Fruit fly (Drosophila melanogaster) whole organism, adult: ENCODE data around the gene ABCB7.

Experiments used
- CG11617 ChIP-seq: fragments of 200-800 bp; sonication (Bioruptor generic); optimal IDR thresholded peaks from 2 replicates; lab custom pipeline; 2017; ENCODE audit warnings: mild to moderate bottlenecking, missing biosample characterization, missing genetic modification reagents, missing genetic modification characterization
- CG12768 ChIP-seq: fragments of 200-800 bp; sonication (Bioruptor generic); optimal IDR thresholded peaks from 2 replicates; lab custom pipeline; 2017; ENCODE audit warnings: missing biosample characterization, missing genetic modification characterization, mild to moderate bottlenecking, moderate library complexity, missing genetic modification reagents
- CG14711 ChIP-seq: fragments of 200-800 bp; sonication (Bioruptor generic); optimal IDR thresholded peaks from 2 replicates; lab custom pipeline; 2018; ENCODE audit warnings: missing biosample characterization, mild to moderate bottlenecking, missing genetic modification characterization, moderate library complexity
- CG1620 ChIP-seq: fragments of 200-800 bp; sonication (Bioruptor generic); optimal IDR thresholded peaks from 2 replicates; lab custom pipeline; 2016; ENCODE audit warnings: missing biosample characterization, missing genetic modification characterization
- CG33017 ChIP-seq: fragments of 200-800 bp; sonication (Bioruptor generic); optimal IDR thresholded peaks from 2 replicates; lab custom pipeline; 2018; ENCODE audit warnings: missing biosample characterization, mild to moderate bottlenecking, missing genetic modification characterization, moderate library complexity
- CG5204 ChIP-seq: fragments of 200-800 bp; sonication (Bioruptor generic); optimal IDR thresholded peaks from 2 replicates; lab custom pipeline; 2016; ENCODE audit warnings: missing biosample characterization, missing genetic modification characterization
- CG7045 ChIP-seq: fragments of 200-800 bp; sonication (Bioruptor generic); optimal IDR thresholded peaks from 2 replicates; lab custom pipeline; 2017; ENCODE audit warnings: missing biosample characterization, mild to moderate bottlenecking, missing genetic modification characterization
- CG7101 ChIP-seq: fragments of 200-800 bp; sonication (Bioruptor generic); optimal IDR thresholded peaks from 2 replicates; lab custom pipeline; 2018; ENCODE audit warnings: missing biosample characterization, mild to moderate bottlenecking, missing genetic modification characterization, moderate library complexity
- Clk ChIP-seq: fragments of 200-800 bp; sonication (Bioruptor generic); optimal IDR thresholded peaks from 2 replicates; lab custom pipeline; 2017; ENCODE audit warnings: missing biosample characterization, missing genetic modification characterization
- Crg-1 ChIP-seq: fragments of 200-800 bp; sonication (Bioruptor generic); optimal IDR thresholded peaks from 2 replicates; lab custom pipeline; 2016; ENCODE audit warnings: missing biosample characterization, missing genetic modification characterization
- Hr96 ChIP-seq: fragments of 200-800 bp; sonication (Bioruptor generic); optimal IDR thresholded peaks from 2 replicates; lab custom pipeline; 2016; ENCODE audit warnings: missing biosample characterization, missing genetic modification characterization
- Mnt ChIP-seq: fragments of 200-800 bp; sonication (Bioruptor generic); optimal IDR thresholded peaks from 2 replicates; lab custom pipeline; 2016; ENCODE audit warnings: missing biosample characterization, mild to moderate bottlenecking, missing genetic modification characterization
- bab1 ChIP-seq: fragments of 200-800 bp; sonication (Bioruptor generic); optimal IDR thresholded peaks from 3 replicates; lab custom pipeline; 2019; ENCODE audit warnings: missing biosample characterization, mild to moderate bottlenecking, missing genetic modification characterization, moderate library complexity
- cic ChIP-seq: fragments of 200-800 bp; sonication (Bioruptor generic); optimal IDR thresholded peaks from 2 replicates; lab custom pipeline; 2017; ENCODE audit warnings: missing biosample characterization, mild to moderate bottlenecking, missing genetic modification characterization, moderate library complexity
- cnc ChIP-seq, 2 experiments: fragments of >200 bp; optimal IDR thresholded peaks; 2 replicates each; lab custom pipeline; 2017
- kay ChIP-seq: fragments of 200-800 bp; sonication (Bioruptor generic); peaks from one replicate; lab custom pipeline; 2016; ENCODE audit warnings: missing biosample characterization, missing genetic modification characterization, borderline replicate concordance
- ovo ChIP-seq: fragments of 200-800 bp; sonication (Bioruptor generic); optimal IDR thresholded peaks from 2 replicates; lab custom pipeline; 2016; ENCODE audit warnings: missing biosample characterization, missing genetic modification characterization
- pad ChIP-seq: fragments of 200-800 bp; sonication (Bioruptor generic); optimal IDR thresholded peaks from 3 replicates; lab custom pipeline; 2017; ENCODE audit warnings: missing biosample characterization, missing genetic modification characterization, mild to moderate bottlenecking, moderate library complexity, missing genetic modification reagents
- tj ChIP-seq: fragments of 200-800 bp; sonication (Bioruptor generic); optimal IDR thresholded peaks from 3 replicates; lab custom pipeline; 2017; ENCODE audit warnings: missing biosample characterization, mild to moderate bottlenecking, missing genetic modification characterization, moderate library complexity
- toe ChIP-seq: fragments of 200-800 bp; sonication (Bioruptor generic); optimal IDR thresholded peaks from 2 replicates; lab custom pipeline; 2016; ENCODE audit warnings: missing biosample characterization, missing genetic modification characterization

ABCB7 gene

DNA sequence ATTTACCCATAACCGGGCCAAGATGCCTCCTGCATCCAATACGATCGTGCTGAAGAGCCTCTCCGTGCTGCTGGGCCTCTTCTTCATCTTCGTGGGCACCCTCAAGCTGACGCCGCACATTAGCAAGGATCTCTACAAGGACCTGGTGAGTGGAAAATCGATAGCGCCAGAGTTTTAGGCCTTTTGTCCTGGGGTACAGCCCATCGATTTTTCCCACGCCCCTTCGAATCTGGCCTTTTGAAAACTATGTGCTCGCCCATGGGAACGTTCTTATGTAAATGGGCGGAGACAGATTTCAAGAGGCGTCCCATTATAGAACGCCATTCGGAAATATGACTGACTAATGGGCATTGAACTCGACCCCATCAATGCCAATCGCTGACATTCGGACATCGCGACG, 31.1 kb downstream of the ABCB7 start:
- TF ChIP-seq Crg-1 (GFP tag; lab: Kevin White, UChicago) (no peak), CG7045 (GFP tag; lab: Kevin White, UChicago) (no peak), Mnt (GFP tag; lab: Kevin White, UChicago) (no peak), CG33017 (tag; lab: Kevin White, UChicago) (no peak), toe (GFP tag; lab: Kevin White, UChicago) (no peak), Hr96 (no peak), CG5204 (GFP tag; lab: Kevin White, UChicago) (no peak), CG7101 (tag; lab: Kevin White, UChicago) (no peak), bab1 (GFP tag; lab: Kevin White, UChicago) (no peak), pad (GFP tag; lab: Kevin White, UChicago) (no peak), Clk (GFP tag; lab: Kevin White, UChicago) (no peak), tj (GFP tag; lab: Kevin White, UChicago) (no peak), cnc (optimal IDR thresholded peaks at IDR 0.05; lab: Kevin White, UChicago) (no peak)

DNA sequence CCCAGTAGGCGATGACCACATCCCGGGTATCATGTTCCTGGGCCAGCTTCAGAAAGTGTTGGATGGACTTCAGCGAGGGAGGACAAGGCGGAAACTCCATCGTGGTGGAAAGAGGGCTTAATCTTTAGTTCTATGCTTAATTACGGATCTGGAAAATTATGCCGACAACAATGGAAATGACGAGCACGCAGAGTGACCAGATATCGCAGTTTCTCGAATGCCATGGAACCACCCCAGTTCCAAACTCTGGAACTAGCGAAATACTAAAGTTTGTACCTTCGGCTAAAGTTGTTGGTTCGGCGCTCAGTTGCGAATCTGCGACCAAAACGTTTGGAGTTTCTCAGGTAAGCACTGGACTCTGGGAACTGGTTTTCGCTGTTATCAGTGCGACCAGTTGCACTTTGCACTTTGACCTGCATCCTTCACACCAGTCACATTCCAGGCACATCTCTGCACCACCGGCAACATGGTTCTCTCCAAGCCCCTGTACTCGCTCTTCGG, 34.5 kb downstream of the ABCB7 start, which contains the start of the genes CG7970 and Vta1:
Gene CG7970, plus strand, starts transcription at position 51 of the 501 bp plus-strand sequence.
Gene Vta1, minus strand, starts transcription at position 201 of the 501 bp plus-strand sequence.
- TF ChIP-seq CG5204 (GFP tag; lab: Kevin White, UChicago): no peak
- no peak for TF ChIP-seq Clk (GFP tag; lab: Kevin White, UChicago)
- peak; percentile 16 for TF ChIP-seq CG11617
- no peak for TF ChIP-seq cnc (optimal IDR thresholded peaks at IDR 0.05; lab: Kevin White, UChicago)
- no peak for TF ChIP-seq kay
- TF ChIP-seq Mnt (GFP tag; lab: Kevin White, UChicago): no peak
- TF ChIP-seq CG1620 (GFP tag; lab: Kevin White, UChicago): no peak
- peak; percentile 93 for TF ChIP-seq CG12768 (GFP tag; lab: Kevin White, UChicago)
- no peak for TF ChIP-seq CG7101 (tag; lab: Kevin White, UChicago)
- TF ChIP-seq cic (GFP tag; lab: Kevin White, UChicago): no peak
- peak; percentile 9 for TF ChIP-seq tj (GFP tag; lab: Kevin White, UChicago)
- no peak for TF ChIP-seq Hr96
- TF ChIP-seq CG14711 (tag; lab: Kevin White, UChicago): peak; percentile 17
- TF ChIP-seq pad (GFP tag; lab: Kevin White, UChicago): no peak
- TF ChIP-seq bab1 (GFP tag; lab: Kevin White, UChicago): peak; percentile 31
- peak; percentile 52 for TF ChIP-seq CG33017 (tag; lab: Kevin White, UChicago)
- no peak for TF ChIP-seq ovo (GFP tag; lab: Kevin White, UChicago)
- peak; percentile 21 for TF ChIP-seq Crg-1 (GFP tag; lab: Kevin White, UChicago)
- no peak for TF ChIP-seq CG7045 (GFP tag; lab: Kevin White, UChicago)
- no peak for TF ChIP-seq toe (GFP tag; lab: Kevin White, UChicago)

- TF ChIP-seq bab1 (GFP tag; lab: Kevin White, UChicago) (no peak), cic (GFP tag; lab: Kevin White, UChicago) (peak; percentile 30)
These were observed 35.5 kb downstream of the ABCB7 start for dm6 chr3L:1653752-1654151.

DNA sequence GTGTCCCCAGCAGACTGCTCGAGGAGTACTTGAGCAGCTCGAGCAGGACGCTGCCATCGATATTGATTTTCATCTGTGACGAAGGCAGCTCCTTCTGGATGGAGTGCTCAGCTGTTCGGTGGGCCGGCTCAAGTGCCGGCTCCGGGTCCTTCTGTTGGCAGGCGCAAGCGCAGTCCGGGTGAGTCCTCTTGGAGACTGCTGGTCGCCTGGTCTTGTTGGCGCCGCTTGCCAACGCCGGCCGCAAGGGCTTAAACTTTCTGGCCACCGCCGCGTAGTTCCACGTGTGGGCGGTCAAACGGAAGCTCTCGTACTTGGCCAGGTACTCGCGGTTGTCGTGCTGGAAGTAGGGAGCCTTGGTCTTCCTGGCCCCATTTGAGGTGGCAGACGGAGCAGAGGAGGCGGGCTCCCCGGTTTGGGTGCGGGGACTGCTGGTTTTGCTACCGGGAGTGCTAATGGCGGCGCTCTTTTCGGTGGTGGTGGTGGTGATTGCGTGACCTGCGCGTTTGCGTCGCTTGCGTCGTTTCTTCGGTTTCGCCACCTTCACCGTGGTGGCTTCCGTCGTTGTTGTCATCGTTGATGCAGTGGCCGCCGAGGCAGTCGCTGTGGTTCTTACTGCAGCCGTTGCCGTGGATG, 43.6 kb downstream of the ABCB7 start:
- TF ChIP-seq tj (GFP tag; lab: Kevin White, UChicago) (no peak), CG11617 (no peak), cic (GFP tag; lab: Kevin White, UChicago) (peak; percentile 12), Mnt (GFP tag; lab: Kevin White, UChicago) (peak; percentile 54), ovo (GFP tag; lab: Kevin White, UChicago) (no peak)

DNA sequence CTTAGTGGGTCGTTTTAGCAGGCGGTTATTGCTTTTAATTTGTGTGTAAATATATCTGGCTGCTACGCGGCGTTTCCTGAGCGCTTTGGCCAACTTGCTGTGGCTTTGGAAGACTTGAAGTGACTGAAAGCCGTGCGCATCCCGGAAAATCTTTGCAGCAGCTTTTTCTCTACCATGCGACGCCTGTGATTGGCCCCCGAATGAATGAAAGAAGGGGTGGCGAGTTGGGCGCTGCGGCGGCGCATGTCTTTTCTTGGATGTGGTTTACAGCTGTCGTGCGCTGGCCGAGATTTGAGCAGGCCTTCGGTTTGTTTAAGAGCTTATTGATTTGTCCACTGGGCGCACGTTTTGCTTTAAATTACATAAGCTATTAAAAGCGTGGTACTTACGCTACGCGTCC, 45.3 kb downstream of the ABCB7 start:
- TF ChIP-seq CG1620 (GFP tag; lab: Kevin White, UChicago) (no peak), pad (GFP tag; lab: Kevin White, UChicago) (no peak), CG5204 (GFP tag; lab: Kevin White, UChicago) (no peak), kay (no peak), Mnt (GFP tag; lab: Kevin White, UChicago) (no peak), CG11617 (no peak), CG7045 (GFP tag; lab: Kevin White, UChicago) (no peak), CG7101 (tag; lab: Kevin White, UChicago) (no peak), CG12768 (GFP tag; lab: Kevin White, UChicago) (no peak), Clk (GFP tag; lab: Kevin White, UChicago) (no peak), cnc (optimal IDR thresholded peaks at IDR 0.05; lab: Kevin White, UChicago) (no peak), CG14711 (tag; lab: Kevin White, UChicago) (no peak), CG33017 (tag; lab: Kevin White, UChicago) (no peak)

DNA sequence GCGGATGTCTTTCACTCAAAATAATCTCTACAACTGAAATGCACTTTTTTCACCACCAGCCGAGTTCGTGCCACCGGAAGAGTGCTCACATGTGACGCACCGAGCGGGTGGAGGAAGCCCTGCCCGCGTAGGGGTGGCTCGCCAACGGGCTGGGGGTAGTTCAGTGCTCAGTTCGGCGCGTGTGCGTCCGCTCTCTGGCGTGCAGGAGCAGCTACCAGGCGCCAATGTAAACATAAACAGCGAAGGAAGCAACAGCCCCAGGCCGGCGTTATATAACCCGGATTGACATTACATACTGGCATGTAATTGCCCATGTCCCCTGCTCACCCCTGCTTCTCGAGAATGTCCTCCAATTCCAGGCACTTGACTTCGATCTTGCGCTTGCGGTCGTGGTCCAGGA, 46.0 kb downstream of the ABCB7 start:
- TF ChIP-seq ovo (GFP tag; lab: Kevin White, UChicago) (no peak), Mnt (GFP tag; lab: Kevin White, UChicago) (no peak), CG11617 (no peak), Clk (GFP tag; lab: Kevin White, UChicago) (no peak), cic (GFP tag; lab: Kevin White, UChicago) (no peak), bab1 (GFP tag; lab: Kevin White, UChicago) (no peak), CG14711 (tag; lab: Kevin White, UChicago) (no peak), CG5204 (GFP tag; lab: Kevin White, UChicago) (no peak), Hr96 (no peak), CG7045 (GFP tag; lab: Kevin White, UChicago) (no peak), CG1620 (GFP tag; lab: Kevin White, UChicago) (no peak), tj (GFP tag; lab: Kevin White, UChicago) (no peak), Crg-1 (GFP tag; lab: Kevin White, UChicago) (no peak), toe (GFP tag; lab: Kevin White, UChicago) (no peak), CG33017 (tag; lab: Kevin White, UChicago) (no peak), pad (GFP tag; lab: Kevin White, UChicago) (no peak), cnc (optimal IDR thresholded peaks at IDR 0.05; lab: Kevin White, UChicago) (no peak), CG7101 (tag; lab: Kevin White, UChicago) (no peak), kay (no peak), CG12768 (GFP tag; lab: Kevin White, UChicago) (no peak)
